Worm (Caenorhabditis elegans) whole organism, midembryonic: ENCODE results near the gene taf-6.1.

ENCODE experiments used
- T22C8.4 ChIP-seq: fragments of 200-800 bp; sonication (Bioruptor generic); IDR thresholded peaks from 2 replicates; pipeline ENCODE4 v1.3.6; 2022; ENCODE audit warnings: missing genetic modification characterization, missing compliant biosample characterization
- cog-1 ChIP-seq: sonication (generic microtip); optimal IDR thresholded peaks from 2 replicates; lab custom pipeline; 2016; ENCODE audit warnings: missing genetic modification characterization, missing compliant biosample characterization
- flt-1 ChIP-seq: fragments of 200-800 bp; sonication (Bioruptor generic); IDR thresholded peaks from 2 replicates; pipeline ENCODE4 v1.3.6; 2022; ENCODE audit warnings: missing genetic modification characterization, missing compliant biosample characterization
- ztf-23 ChIP-seq: fragments of 200-800 bp; sonication (Bioruptor generic); IDR thresholded peaks from 2 replicates; pipeline ENCODE4 v1.3.6; 2022; ENCODE audit warnings: missing genetic modification reagents, missing genetic modification characterization, missing compliant biosample characterization
- ztf-29 ChIP-seq: fragments of 200-800 bp; sonication (Bioruptor generic); IDR thresholded peaks from 2 replicates; pipeline ENCODE4 v1.3.6; 2022; ENCODE audit warnings: missing genetic modification reagents, missing genetic modification characterization, missing compliant biosample characterization

DNA sequence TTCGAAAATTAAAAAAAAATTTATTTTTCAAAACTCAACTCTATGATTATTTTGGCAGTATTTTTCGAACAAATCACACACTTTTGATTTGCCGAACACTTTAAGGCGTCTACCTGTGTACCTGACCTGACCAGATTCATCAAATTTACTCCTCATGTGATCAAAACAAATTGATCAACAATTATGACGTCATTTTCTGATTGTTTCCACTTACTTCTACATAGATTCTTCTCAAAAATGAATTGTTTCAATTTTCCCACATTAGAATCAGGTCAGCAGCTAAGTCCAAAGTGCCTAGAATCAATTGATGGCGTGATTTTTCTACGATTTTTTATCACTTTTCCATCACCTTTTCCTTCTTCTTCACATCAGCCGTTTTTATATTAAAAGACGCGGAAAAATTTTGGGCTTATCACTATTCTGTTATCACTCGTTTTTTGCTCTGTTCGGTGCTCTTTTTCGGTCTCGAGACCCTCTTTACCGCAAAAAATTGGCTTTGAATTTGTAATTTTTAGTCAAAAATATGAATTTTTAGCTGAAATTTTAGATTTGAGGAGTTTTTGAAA lies 15.5 kb downstream of the taf-6.1 start:
- TF ChIP-seq cog-1 (tag; lab: Kevin White, UChicago) (no peak), T22C8.4 (GFP tag; lab: Robert Waterston, UW) (no peak), ztf-29 (GFP tag; lab: Robert Waterston, UW) (no peak), ztf-23 (GFP tag; lab: Robert Waterston, UW) (no peak), flt-1 (no peak)
